Worm (Caenorhabditis elegans): ENCODE data around the gene F59B2.12.

Gene F59B2.12

DNA sequence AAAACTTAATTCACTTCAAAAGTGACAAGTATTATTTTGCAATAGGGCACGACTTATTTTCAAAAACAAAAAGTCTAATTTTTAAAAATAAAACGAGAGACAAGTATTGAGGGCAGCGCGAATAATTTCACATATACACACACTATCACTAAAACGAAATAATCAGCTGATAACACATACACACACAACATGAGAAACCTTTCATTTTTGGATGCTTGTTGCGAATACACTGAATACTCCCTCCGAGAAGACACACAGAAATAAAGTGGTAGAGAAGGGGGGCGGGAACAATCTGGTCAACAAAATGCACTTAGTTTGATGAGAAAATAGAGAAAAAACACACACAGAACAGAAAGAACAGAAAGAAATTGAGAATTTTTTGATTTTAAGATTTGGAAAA, 33.0 kb upstream of the F59B2.12 start:
- TF ChIP-seq lin-40 (tag; optimal IDR thresholded peaks at IDR 0.05), result no peak
- TF ChIP-seq F39B2.1 (GFP tag; IDR thresholded peaks at IDR 0.05), result 0 out of 2 replicates have a peak, but pooled peaks have one; percentile 49
- no peak for TF ChIP-seq ztf-25 (GFP tag; IDR thresholded peaks at IDR 0.05)
- peak; percentile 6; the same call in 1 of the 2 replicates for TF ChIP-seq madf-6 (GFP tag; IDR thresholded peaks at IDR 0.05)
- TF ChIP-seq lin-54 (GFP tag; optimal IDR thresholded peaks at IDR 0.05), result peak; percentile 4
- TF ChIP-seq Y79H2A.3 (GFP tag; conservative IDR thresholded peaks at IDR 0.05), result no peak
- no peak for TF ChIP-seq ekl-4 (GFP tag; IDR thresholded peaks at IDR 0.05)
- no peak for TF ChIP-seq chd-7 (tag; optimal IDR thresholded peaks at IDR 0.05)
- TF ChIP-seq hsf-1 (GFP tag; IDR thresholded peaks at IDR 0.05), result 0 out of 2 replicates have a peak, but pooled peaks have one; percentile 22
- TF ChIP-seq hmg-1.2 (GFP tag; IDR thresholded peaks at IDR 0.05), result no peak
- TF ChIP-seq nhr-80 (tag; optimal IDR thresholded peaks at IDR 0.05), result peak; percentile 11
- TF ChIP-seq ZK185.1 (tag; optimal IDR thresholded peaks at IDR 0.05; ENCODE audit: poor library complexity, severe bottlenecking), result no peak
- no peak for TF ChIP-seq lsy-27 (tag; optimal IDR thresholded peaks at IDR 0.05; ENCODE audit: borderline replicate concordance, insufficient read depth)
- TF ChIP-seq snpc-1.1 (tag; optimal IDR thresholded peaks at IDR 0.05; ENCODE audit: insufficient read depth), result no peak
- TF ChIP-seq madf-3 (GFP tag; IDR thresholded peaks at IDR 0.05), result no peak
- no peak for TF ChIP-seq snpc-1.3 (tag; optimal IDR thresholded peaks at IDR 0.05; ENCODE audit: insufficient read depth)
- no peak for TF ChIP-seq B0336.3 (GFP tag; IDR thresholded peaks at IDR 0.05)
- TF ChIP-seq F10E7.11 (tag; optimal IDR thresholded peaks at IDR 0.05), result no peak

DNA sequence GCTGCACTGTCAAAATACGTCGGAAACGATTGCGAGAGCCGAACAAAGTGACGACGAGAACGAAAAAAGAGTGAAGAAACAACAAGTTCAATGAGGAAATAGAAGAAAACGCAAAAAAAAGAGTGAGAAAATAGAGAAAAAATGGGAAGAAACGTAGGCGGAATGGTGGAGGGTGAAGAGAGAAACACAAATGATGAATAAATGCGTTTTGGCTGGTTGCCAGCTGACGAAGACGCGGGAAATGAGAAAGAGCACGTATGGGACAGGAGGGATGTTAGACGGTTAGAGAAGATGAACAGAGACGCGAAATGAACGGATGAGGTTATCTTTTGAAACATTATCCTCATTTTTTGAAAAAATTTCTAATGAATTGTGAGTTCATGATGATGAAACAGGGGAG, 32.4 kb upstream of the F59B2.12 start:
- TF ChIP-seq Y56A3A.18 (GFP tag; IDR thresholded peaks at IDR 0.05) (0 out of 2 replicates have a peak, but pooled peaks have one; percentile 61), hrde-1 (tag; optimal IDR thresholded peaks at IDR 0.05; ENCODE audit: borderline replicate concordance) (no peak), pha-4 (tag; optimal IDR thresholded peaks at IDR 0.05) (peak; percentile 4), lin-40 (tag; optimal IDR thresholded peaks at IDR 0.05) (peak; percentile 13), ceh-27 (GFP tag; optimal IDR thresholded peaks at IDR 0.05) (no peak), lag-1 (GFP tag; IDR thresholded peaks at IDR 0.05) (no peak), nhr-120 (GFP tag; IDR thresholded peaks at IDR 0.05) (no peak), ztf-6 (GFP tag; IDR thresholded peaks at IDR 0.05) (no peak), attf-5 (GFP tag; optimal IDR thresholded peaks at IDR 0.05) (peak; percentile 0), cebp-1 (GFP tag; IDR thresholded peaks at IDR 0.05) (peak; percentile 34; the same call in 1 of the 2 replicates), cebp-1 (tag; optimal IDR thresholded peaks at IDR 0.05) (peak; percentile 73), ceh-58 (GFP tag; IDR thresholded peaks at IDR 0.05) (no peak), egl-18 (GFP tag; IDR thresholded peaks at IDR 0.05) (no peak), B0019.2 (GFP tag; conservative IDR thresholded peaks at IDR 0.05) (no peak), hmg-1.2 (GFP tag; IDR thresholded peaks at IDR 0.05) (peak; percentile 70), F55B11.4 (tag; optimal IDR thresholded peaks at IDR 0.05; ENCODE audit: borderline replicate concordance, insufficient read depth) (no peak), K11D2.4 (GFP tag; IDR thresholded peaks at IDR 0.05) (0 out of 2 replicates have a peak, but pooled peaks have one; percentile 57), dpff-1 (tag; optimal IDR thresholded peaks at IDR 0.05) (no peak), ZK185.1 (tag; optimal IDR thresholded peaks at IDR 0.05; ENCODE audit: poor library complexity, severe bottlenecking) (no peak), dpl-1 (GFP tag; optimal IDR thresholded peaks at IDR 0.05) (no peak), dox-1 (GFP tag; IDR thresholded peaks at IDR 0.05) (0 out of 2 replicates have a peak, but pooled peaks have one; percentile 27), snpc-4 (GFP tag; optimal IDR thresholded peaks at IDR 0.05) (no peak), snpc-4 (tag; optimal IDR thresholded peaks at IDR 0.05) (peak in 1 of 4 experiments; percentile 0), hlh-26 (GFP tag; conservative IDR thresholded peaks at IDR 0.05) (no peak), F57C9.4 (tag; optimal IDR thresholded peaks at IDR 0.05) (no peak), chd-7 (tag; optimal IDR thresholded peaks at IDR 0.05) (peak; percentile 10), die-1 (tag; optimal IDR thresholded peaks at IDR 0.05) (no peak), lin-35 (GFP tag; optimal IDR thresholded peaks at IDR 0.05) (peak in 1 of 3 experiments; percentile 68), hlh-12 (tag; optimal IDR thresholded peaks at IDR 0.05) (no peak), madf-6 (GFP tag; IDR thresholded peaks at IDR 0.05) (no peak), atf-7 (tag; optimal IDR thresholded peaks at IDR 0.05) (no peak), K12H6.12 (tag; optimal IDR thresholded peaks at IDR 0.05) (peak; percentile 70), somi-1 (GFP tag; optimal IDR thresholded peaks at IDR 0.05) (peak; percentile 62)
